Fruit fly (Drosophila melanogaster) whole organism: ENCODE data around the gene Prtl99C.

Source experiments
- CG8478 ChIP-seq: fragments of >200 bp; optimal IDR thresholded peaks from 2 replicates; lab custom pipeline; 2018; ENCODE audit warnings: inconsistent platforms
- Dll ChIP-seq: fragments of >200 bp; optimal IDR thresholded peaks from 2 replicates; lab custom pipeline; 2017
- EcR ChIP-seq, 2 experiments: fragments of >200 bp; optimal IDR thresholded peaks; 2 replicates each; lab custom pipeline; 2017; ENCODE audit warnings: missing biosample characterization in 2 of 2, missing genetic modification characterization in 2 of 2, missing genetic modification reagents in 2 of 2
- pan ChIP-seq: fragments of >200 bp; optimal IDR thresholded peaks from 2 replicates; lab custom pipeline; 2017
- psq ChIP-seq: fragments of >200 bp; optimal IDR thresholded peaks from 2 replicates; lab custom pipeline; 2017
- usp ChIP-seq: fragments of >200 bp; optimal IDR thresholded peaks from 2 replicates; lab custom pipeline; 2017; ENCODE audit warnings: missing biosample characterization, missing genetic modification characterization, mixed read lengths

DNA sequence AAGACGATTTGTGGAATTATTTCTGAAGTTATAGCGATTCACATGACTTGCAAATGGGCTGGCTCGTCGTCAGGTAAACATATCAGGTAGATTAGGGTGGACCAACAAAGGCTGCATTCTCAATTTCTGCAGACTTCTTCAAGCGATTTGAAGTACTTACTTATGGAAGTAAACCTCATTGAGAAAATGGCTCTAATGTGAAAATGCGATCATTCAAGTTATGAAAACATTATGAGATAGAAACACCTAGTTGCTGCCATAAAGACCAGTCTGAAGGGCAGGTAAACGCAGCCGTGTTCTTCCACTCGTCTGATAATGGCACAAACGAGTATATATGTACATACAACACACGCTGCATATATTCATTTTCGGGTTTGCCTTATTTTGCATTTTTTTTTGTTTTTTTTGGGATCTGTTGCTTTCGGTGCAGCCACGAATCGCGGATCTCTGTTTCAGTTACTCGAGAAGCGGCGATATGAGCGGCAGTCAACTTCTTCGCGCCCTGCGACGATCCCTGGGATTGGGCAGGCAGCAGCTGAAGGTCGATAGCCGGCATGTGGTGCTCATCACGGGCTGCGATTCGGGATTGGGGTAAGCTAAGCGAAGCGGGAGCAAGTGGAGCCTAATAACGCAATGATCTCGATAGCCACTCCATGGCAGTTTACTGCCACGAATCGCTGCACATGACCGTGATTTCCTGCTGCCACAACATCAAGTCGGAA is 41.4 kb upstream of the Prtl99C start, which contains the start of gene sro:
- no peak for TF ChIP-seq usp (GFP tag; lab: Kevin White, UChicago)
- TF ChIP-seq EcR (GFP tag; optimal IDR thresholded peaks at IDR 0.05; lab: Kevin White, UChicago), result no peak
- TF ChIP-seq psq, result no peak
- no peak for TF ChIP-seq Dll (lab: Kevin White, UChicago)
- TF ChIP-seq CG8478 (lab: Kevin White, UChicago), result no peak
- no peak for TF ChIP-seq pan (lab: Kevin White, UChicago)
